Worm (Caenorhabditis elegans): ENCODE measurements around the gene C54C6.5.

Gene C54C6.5

DNA sequence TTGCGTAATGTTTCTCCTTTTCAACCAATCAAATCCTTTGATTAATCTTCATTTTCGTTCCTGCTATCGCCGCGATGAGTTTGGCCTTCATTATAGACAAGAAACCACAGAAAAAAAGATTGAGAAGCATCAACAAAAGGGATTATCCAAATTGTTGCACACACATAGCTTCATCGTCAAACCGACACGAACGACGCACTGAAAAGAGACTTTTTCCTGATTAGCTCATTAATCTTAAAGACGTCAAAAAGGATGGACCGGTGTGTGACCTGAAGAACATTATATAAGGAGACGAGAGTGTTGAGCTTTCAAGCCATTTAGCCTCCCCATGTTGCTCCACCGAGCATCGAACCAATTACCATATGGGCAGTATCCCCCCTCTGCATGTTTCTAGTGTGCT, 20.1 kb upstream of the C54C6.5 start:
- TF ChIP-seq ceh-36 (tag; optimal IDR thresholded peaks at IDR 0.05) (no peak), pes-1 (GFP tag; IDR thresholded peaks at IDR 0.05) (no peak), sea-1 (GFP tag; conservative IDR thresholded peaks at IDR 0.05) (no peak), tbx-37 (GFP tag; conservative IDR thresholded peaks at IDR 0.05) (no peak), tra-4 (tag; optimal IDR thresholded peaks at IDR 0.05) (no peak), hmg-4 (GFP tag; optimal IDR thresholded peaks at IDR 0.05) (no peak), ama-1 (optimal IDR thresholded peaks at IDR 0.05) (no peak), flt-1 (GFP tag; IDR thresholded peaks at IDR 0.05) (no peak), hmbx-1 (tag; optimal IDR thresholded peaks at IDR 0.05) (no peak), ceh-13 (GFP tag; optimal IDR thresholded peaks at IDR 0.05) (no peak), B0310.2 (tag; optimal IDR thresholded peaks at IDR 0.05) (no peak), tbx-11 (GFP tag; IDR thresholded peaks at IDR 0.05) (no peak), hnd-1 (tag; optimal IDR thresholded peaks at IDR 0.05) (no peak), scrt-1 (GFP tag; IDR thresholded peaks at IDR 0.05) (no peak), ets-7 (tag; optimal IDR thresholded peaks at IDR 0.05) (no peak)

DNA sequence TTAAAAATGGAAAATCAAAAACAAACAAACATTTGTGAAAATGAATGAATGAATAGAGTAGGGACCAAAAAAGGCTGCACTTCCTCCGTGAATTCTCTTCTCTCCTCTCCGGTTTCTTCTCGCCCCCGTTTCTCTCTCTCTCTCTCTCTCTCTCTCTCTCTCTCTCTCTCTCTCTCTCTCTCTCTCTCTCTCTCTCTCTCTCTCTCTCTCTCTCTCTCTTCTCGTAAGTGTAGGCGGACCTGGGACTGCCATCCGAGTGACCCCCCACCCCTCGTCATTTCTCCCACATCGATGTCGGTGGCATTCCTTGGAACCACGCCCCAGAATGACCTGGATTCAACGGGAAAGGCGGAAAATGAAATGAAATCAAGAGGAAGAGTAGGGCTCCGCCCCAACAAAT, 17.1 kb upstream of the C54C6.5 start:
- peak; percentile 8 for TF ChIP-seq hmg-4 (GFP tag; optimal IDR thresholded peaks at IDR 0.05)
- TF ChIP-seq tbx-11 (GFP tag; IDR thresholded peaks at IDR 0.05): no peak

DNA sequence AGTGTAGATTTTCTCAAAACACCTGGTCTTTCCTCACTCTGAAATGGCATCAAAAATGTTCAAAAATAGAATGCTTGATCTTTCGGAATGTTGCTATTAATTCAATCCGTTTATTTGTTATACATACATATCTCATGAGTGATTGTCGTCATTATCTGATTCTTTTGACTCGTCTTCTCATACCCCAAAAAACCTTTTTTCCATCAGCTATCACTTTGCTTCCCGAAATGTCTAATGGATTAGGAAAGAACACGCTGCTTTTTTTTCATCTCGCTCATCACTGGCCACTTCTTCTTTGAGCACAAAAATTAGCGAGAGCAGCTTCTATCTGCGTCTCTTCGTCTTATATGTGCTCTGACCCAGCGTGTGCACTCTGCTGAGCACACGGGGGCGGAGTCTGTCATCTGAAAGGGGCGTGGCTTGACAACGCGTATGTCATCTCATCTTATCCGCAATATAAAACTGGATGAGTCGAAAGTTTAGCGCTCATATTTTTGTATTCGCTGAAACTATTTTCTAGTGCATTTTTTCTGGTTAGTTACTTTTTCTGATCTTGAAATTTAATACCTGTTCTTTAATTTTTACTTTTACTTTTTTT, 15.2 kb upstream of the C54C6.5 start:
- TF ChIP-seq ama-1 (optimal IDR thresholded peaks at IDR 0.05) (no peak), aly-1 (tag; optimal IDR thresholded peaks at IDR 0.05) (no peak), F13C5.2 (tag; optimal IDR thresholded peaks at IDR 0.05) (no peak), sea-1 (GFP tag; conservative IDR thresholded peaks at IDR 0.05) (no peak), ets-7 (tag; optimal IDR thresholded peaks at IDR 0.05) (no peak), hnd-1 (tag; optimal IDR thresholded peaks at IDR 0.05) (no peak), ceh-36 (tag; optimal IDR thresholded peaks at IDR 0.05) (no peak), tra-4 (tag; optimal IDR thresholded peaks at IDR 0.05) (no peak), flt-1 (GFP tag; IDR thresholded peaks at IDR 0.05) (no peak), pes-1 (GFP tag; IDR thresholded peaks at IDR 0.05) (no peak), hmbx-1 (tag; optimal IDR thresholded peaks at IDR 0.05) (no peak), hmg-4 (GFP tag; optimal IDR thresholded peaks at IDR 0.05) (no peak), B0310.2 (tag; optimal IDR thresholded peaks at IDR 0.05) (no peak), tbx-37 (GFP tag; conservative IDR thresholded peaks at IDR 0.05) (no peak), scrt-1 (GFP tag; IDR thresholded peaks at IDR 0.05) (no peak), ceh-13 (GFP tag; optimal IDR thresholded peaks at IDR 0.05) (no peak), tbx-11 (GFP tag; IDR thresholded peaks at IDR 0.05) (no peak)

DNA sequence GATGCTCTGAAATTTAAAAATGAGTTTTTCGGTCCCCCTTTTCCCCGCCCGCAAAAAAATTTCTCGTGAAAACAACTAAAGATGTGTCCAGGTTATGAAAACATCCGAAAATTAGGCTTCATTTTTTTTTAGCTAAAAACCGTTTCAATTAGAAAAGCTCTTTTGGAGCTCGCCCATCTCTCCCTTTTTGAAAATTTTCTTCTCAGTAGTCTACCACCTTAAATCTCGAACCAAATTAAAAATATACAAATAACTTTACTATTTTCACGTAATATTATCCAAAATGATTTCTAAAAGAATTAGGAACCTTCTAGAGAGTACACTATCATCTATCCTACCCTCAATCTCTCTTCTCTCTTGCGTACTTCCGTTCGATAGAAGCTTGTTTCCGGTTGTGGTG, 12.6 kb upstream of the C54C6.5 start:
- TF ChIP-seq sea-1 (GFP tag; conservative IDR thresholded peaks at IDR 0.05) (no peak), scrt-1 (GFP tag; IDR thresholded peaks at IDR 0.05) (no peak)

DNA sequence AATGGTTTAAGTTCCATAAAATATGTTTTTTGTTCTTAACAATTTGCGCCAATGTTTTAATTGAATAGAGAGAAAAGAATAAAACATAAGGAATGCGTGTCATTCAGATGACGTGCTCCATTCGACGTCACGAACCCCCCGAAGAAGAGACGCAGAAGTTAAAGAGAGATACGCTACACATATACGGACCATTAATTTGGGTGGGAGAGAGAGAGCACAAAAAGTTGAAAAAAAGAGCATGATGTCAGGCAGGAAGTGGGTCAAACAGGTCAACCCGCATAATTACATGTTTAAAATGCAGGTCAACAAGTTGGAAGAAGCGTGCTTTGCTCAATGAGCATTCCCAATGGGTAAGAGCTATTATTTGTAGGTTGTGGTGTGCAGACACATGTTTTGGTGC, 10.6 kb upstream of the C54C6.5 start:
- TF ChIP-seq hmg-4 (GFP tag; optimal IDR thresholded peaks at IDR 0.05) (no peak), tra-4 (tag; optimal IDR thresholded peaks at IDR 0.05) (no peak), aly-1 (tag; optimal IDR thresholded peaks at IDR 0.05) (no peak), ets-7 (tag; optimal IDR thresholded peaks at IDR 0.05) (no peak), B0310.2 (tag; optimal IDR thresholded peaks at IDR 0.05) (no peak), hmbx-1 (tag; optimal IDR thresholded peaks at IDR 0.05) (no peak), pes-1 (GFP tag; IDR thresholded peaks at IDR 0.05) (no peak), ceh-13 (GFP tag; optimal IDR thresholded peaks at IDR 0.05) (no peak), ama-1 (optimal IDR thresholded peaks at IDR 0.05) (no peak), hnd-1 (tag; optimal IDR thresholded peaks at IDR 0.05) (no peak)

DNA sequence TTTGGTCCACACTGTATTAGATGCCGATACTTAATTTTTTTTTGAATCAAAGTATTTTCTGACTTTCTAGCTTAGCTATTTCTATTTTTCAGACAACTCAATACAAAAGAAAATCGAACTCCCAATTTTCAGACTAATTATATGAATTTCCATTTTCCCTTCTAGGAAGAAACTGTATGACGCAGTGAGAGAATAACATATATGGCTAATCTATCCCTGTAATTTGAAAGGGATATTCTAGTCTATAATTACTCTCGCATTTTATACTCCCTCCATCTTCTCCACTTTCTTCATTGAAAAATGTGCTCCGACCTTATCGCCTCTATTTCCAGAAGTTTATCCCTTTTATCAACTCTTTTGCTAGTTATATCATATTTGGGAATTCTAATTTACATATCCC, 3.7 kb upstream of the C54C6.5 start, which contains the start of gene C54C6.4:
Gene C54C6.4 (plus strand): TSS at position 301 of the 400 bp plus-strand sequence.
- TF ChIP-seq ceh-36 (tag; optimal IDR thresholded peaks at IDR 0.05): no peak
- TF ChIP-seq tbx-37 (GFP tag; conservative IDR thresholded peaks at IDR 0.05): no peak
- no peak for TF ChIP-seq sea-1 (GFP tag; conservative IDR thresholded peaks at IDR 0.05)
- no peak for TF ChIP-seq hmg-4 (GFP tag; optimal IDR thresholded peaks at IDR 0.05)

DNA sequence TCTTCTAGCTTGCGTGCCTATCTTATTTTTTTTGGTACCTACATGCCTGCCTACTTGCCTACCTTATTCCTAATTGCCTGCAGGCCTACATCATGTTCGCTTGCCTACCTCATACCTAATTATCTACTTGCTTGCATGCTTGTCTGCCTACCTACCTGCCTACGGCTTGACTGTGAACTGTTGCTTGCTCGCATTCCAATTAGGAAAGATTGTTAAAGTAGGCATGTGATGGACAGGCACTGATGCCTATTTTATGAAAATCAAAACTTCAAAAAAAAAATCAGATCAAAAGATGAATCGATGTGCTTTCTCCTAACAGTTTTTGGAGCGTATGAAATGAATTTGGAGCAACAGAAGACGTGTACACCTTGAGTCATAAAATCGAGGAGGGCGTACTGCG, 714 bp upstream of the C54C6.5 start:
- no peak for TF ChIP-seq pes-1 (GFP tag; IDR thresholded peaks at IDR 0.05)
- no peak for TF ChIP-seq ceh-13 (GFP tag; optimal IDR thresholded peaks at IDR 0.05)
- TF ChIP-seq B0310.2 (tag; optimal IDR thresholded peaks at IDR 0.05): no peak
- TF ChIP-seq ets-7 (tag; optimal IDR thresholded peaks at IDR 0.05): no peak
- no peak for TF ChIP-seq flt-1 (GFP tag; IDR thresholded peaks at IDR 0.05)
- no peak for TF ChIP-seq tbx-37 (GFP tag; conservative IDR thresholded peaks at IDR 0.05)
- TF ChIP-seq aly-1 (tag; optimal IDR thresholded peaks at IDR 0.05): no peak
- no peak for TF ChIP-seq hmg-4 (GFP tag; optimal IDR thresholded peaks at IDR 0.05)

DNA sequence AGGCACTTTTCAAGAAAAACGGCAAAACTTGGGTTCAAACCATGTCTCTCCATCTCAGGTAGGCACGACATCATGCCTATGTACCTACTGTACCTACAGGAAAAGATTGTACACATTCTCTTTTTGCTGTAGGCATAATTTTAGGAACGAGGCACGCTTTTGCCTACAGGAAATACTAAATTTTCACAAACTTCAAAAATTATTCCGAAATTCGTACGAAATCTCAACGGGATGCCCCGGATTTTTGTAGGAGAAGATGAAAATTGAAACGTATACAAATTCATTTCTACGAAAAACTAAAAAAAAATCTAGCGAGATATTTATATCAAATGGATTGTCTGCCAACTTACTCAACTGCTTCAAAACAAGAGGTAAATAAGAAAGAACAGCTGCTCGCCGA, 1.6 kb downstream of the C54C6.5 start, which contains the start of gene C54C6.11:
Gene C54C6.11 (plus strand): TSS at position 301 of the 400 bp plus-strand sequence.
- TF ChIP-seq tbx-37 (GFP tag; conservative IDR thresholded peaks at IDR 0.05) (no peak), tra-4 (tag; optimal IDR thresholded peaks at IDR 0.05) (no peak), ama-1 (optimal IDR thresholded peaks at IDR 0.05) (no peak), hmg-4 (GFP tag; optimal IDR thresholded peaks at IDR 0.05) (no peak), hmbx-1 (tag; optimal IDR thresholded peaks at IDR 0.05) (no peak)

DNA sequence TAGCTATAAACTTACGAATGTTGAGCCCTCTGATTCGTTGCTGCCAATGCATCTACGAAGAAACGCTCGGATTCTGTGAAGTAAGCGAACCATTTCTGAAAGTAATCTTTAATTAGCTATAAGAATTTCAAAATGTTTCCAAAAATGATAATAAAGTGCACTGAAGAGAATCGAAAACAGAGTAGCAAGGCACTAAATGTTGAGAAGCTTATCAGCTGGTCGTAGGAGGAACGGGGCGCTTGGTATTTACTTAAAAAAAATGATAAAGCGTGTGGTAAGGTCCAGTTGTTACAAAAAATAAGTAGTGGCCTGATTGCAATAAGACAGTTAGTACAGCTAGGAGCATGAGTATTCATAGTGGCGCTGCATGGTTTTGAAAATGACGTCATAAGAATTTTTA, 3.3 kb downstream of the C54C6.5 start, which contains the start of gene C54C6.7:
Gene C54C6.7 (minus strand): TSS at position 101 of the 400 bp plus-strand sequence.
- TF ChIP-seq tra-4 (tag; optimal IDR thresholded peaks at IDR 0.05) (no peak), flt-1 (GFP tag; IDR thresholded peaks at IDR 0.05) (no peak), tbx-37 (GFP tag; conservative IDR thresholded peaks at IDR 0.05) (no peak), hnd-1 (tag; optimal IDR thresholded peaks at IDR 0.05) (no peak), aly-1 (tag; optimal IDR thresholded peaks at IDR 0.05) (no peak), F13C5.2 (tag; optimal IDR thresholded peaks at IDR 0.05) (no peak), ceh-36 (tag; optimal IDR thresholded peaks at IDR 0.05) (no peak), hmg-4 (GFP tag; optimal IDR thresholded peaks at IDR 0.05) (no peak), hmbx-1 (tag; optimal IDR thresholded peaks at IDR 0.05) (no peak), scrt-1 (GFP tag; IDR thresholded peaks at IDR 0.05) (no peak), pes-1 (GFP tag; IDR thresholded peaks at IDR 0.05) (no peak)

Measured in whole organism, early embryonic.